Fruit fly (Drosophila melanogaster) whole organism, embryonic: ENCODE data around the gene CG5180.

Experiments used
- CG10209 ChIP-seq: fragments of 200-800 bp; sonication (Bioruptor generic); optimal IDR thresholded peaks from 3 replicates; lab custom pipeline; 2017; ENCODE audit warnings: missing biosample characterization, mild to moderate bottlenecking, missing genetic modification characterization, missing genetic modification reagents
- CG10274 ChIP-seq: fragments of 200-800 bp; sonication (Bioruptor generic); optimal IDR thresholded peaks from 3 replicates; lab custom pipeline; 2017; ENCODE audit warnings: missing biosample characterization, mild to moderate bottlenecking, missing genetic modification characterization
- CG10565 ChIP-seq: fragments of 200-800 bp; sonication (Bioruptor generic); optimal IDR thresholded peaks from 3 replicates; lab custom pipeline; 2016; ENCODE audit warnings: missing biosample characterization, mild to moderate bottlenecking, missing genetic modification characterization
- CG10654 ChIP-seq: fragments of 200-800 bp; sonication (Bioruptor generic); optimal IDR thresholded peaks from 2 replicates; lab custom pipeline; 2016; ENCODE audit warnings: missing biosample characterization, missing genetic modification characterization
- CG11085 ChIP-seq: fragments of 200-800 bp; sonication (Bioruptor generic); IDR thresholded peaks from 2 replicates; pipeline ENCODE4 v1.3.6; 2022; ENCODE audit warnings: missing biosample characterization, missing genetic modification characterization
- CG11504 ChIP-seq: fragments of 200-800 bp; sonication (Bioruptor generic); optimal IDR thresholded peaks from 3 replicates; lab custom pipeline; 2019; ENCODE audit warnings: missing biosample characterization, mild to moderate bottlenecking, missing genetic modification characterization, moderate library complexity
- CG11695 ChIP-seq: fragments of 200-800 bp; sonication (Bioruptor generic); IDR thresholded peaks from 3 replicates; pipeline ENCODE4 v1.3.6; 2022; ENCODE audit warnings: missing biosample characterization, missing genetic modification characterization
- CG12299 ChIP-seq: fragments of 200-800 bp; sonication (Bioruptor generic); optimal IDR thresholded peaks from 2 replicates; lab custom pipeline; 2018; ENCODE audit warnings: missing biosample characterization, mild to moderate bottlenecking, missing genetic modification characterization
- CG12942 ChIP-seq: fragments of 200-800 bp; sonication (Bioruptor generic); optimal IDR thresholded peaks from 3 replicates; lab custom pipeline; 2016; ENCODE audit warnings: missing biosample characterization, missing genetic modification characterization
- CG14050 ChIP-seq: fragments of 200-800 bp; sonication (Bioruptor generic); IDR thresholded peaks from 3 replicates; pipeline ENCODE4 v1.3.6; 2022; ENCODE audit warnings: missing biosample characterization, missing genetic modification characterization
- CG15073 ChIP-seq: fragments of 200-800 bp; sonication (Bioruptor generic); optimal IDR thresholded peaks from 2 replicates; lab custom pipeline; 2016; ENCODE audit warnings: missing biosample characterization, missing genetic modification characterization
- CG15269 ChIP-seq: fragments of 200-800 bp; sonication (Bioruptor generic); optimal IDR thresholded peaks from 2 replicates; lab custom pipeline; 2018; ENCODE audit warnings: missing biosample characterization, mild to moderate bottlenecking, missing genetic modification characterization, moderate library complexity
- CG1603 ChIP-seq: fragments of 200-800 bp; sonication (Bioruptor generic); optimal IDR thresholded peaks from 2 replicates; lab custom pipeline; 2019; ENCODE audit warnings: missing biosample characterization, mild to moderate bottlenecking, missing genetic modification characterization, moderate library complexity
- CG17359 ChIP-seq: fragments of 200-800 bp; sonication (Bioruptor generic); optimal IDR thresholded peaks from 3 replicates; lab custom pipeline; 2018; ENCODE audit warnings: missing biosample characterization, mild to moderate bottlenecking, missing genetic modification characterization, moderate library complexity
- CG18599 ChIP-seq: fragments of 200-800 bp; sonication (Bioruptor generic); optimal IDR thresholded peaks from 3 replicates; lab custom pipeline; 2017; ENCODE audit warnings: missing biosample characterization, missing genetic modification characterization, mild to moderate bottlenecking, moderate library complexity, missing genetic modification reagents
- CG2678 ChIP-seq: fragments of 200-800 bp; sonication (Bioruptor generic); optimal IDR thresholded peaks from 3 replicates; lab custom pipeline; 2019; ENCODE audit warnings: missing biosample characterization, mild to moderate bottlenecking, missing genetic modification characterization, moderate library complexity
- CG30431 ChIP-seq: fragments of 200-800 bp; sonication (Bioruptor generic); optimal IDR thresholded peaks from 2 replicates; lab custom pipeline; 2017; ENCODE audit warnings: missing biosample characterization, missing genetic modification characterization
- CG31388 ChIP-seq: fragments of 200-800 bp; sonication (Bioruptor generic); optimal IDR thresholded peaks from 2 replicates; lab custom pipeline; 2016; ENCODE audit warnings: missing biosample characterization, missing genetic modification characterization
- CG3726 ChIP-seq: fragments of 200-800 bp; sonication (Bioruptor generic); IDR thresholded peaks from 3 replicates; pipeline ENCODE4, ENCODE4 v1.3.6; 2022; ENCODE audit warnings: missing biosample characterization, missing genetic modification characterization
- CG6272 ChIP-seq: fragments of 200-800 bp; sonication (Bioruptor generic); IDR thresholded peaks from 2 replicates; pipeline ENCODE4 v1.3.6; 2022; ENCODE audit warnings: missing biosample characterization, missing genetic modification characterization
- CG6683 ChIP-seq: fragments of 200-800 bp; sonication (Bioruptor generic); optimal IDR thresholded peaks from 2 replicates; lab custom pipeline; 2017; ENCODE audit warnings: missing biosample characterization, mild to moderate bottlenecking, missing genetic modification characterization, missing genetic modification reagents
- CG7745 ChIP-seq: fragments of 200-800 bp; sonication (Bioruptor generic); optimal IDR thresholded peaks from 2 replicates; lab custom pipeline; 2018; ENCODE audit warnings: missing biosample characterization, mild to moderate bottlenecking, missing genetic modification characterization, moderate library complexity
- CG8388 ChIP-seq: fragments of 200-800 bp; sonication (Bioruptor generic); optimal IDR thresholded peaks from 2 replicates; lab custom pipeline; 2019; ENCODE audit warnings: missing biosample characterization, mild to moderate bottlenecking, missing genetic modification characterization, moderate library complexity
- Dad ChIP-seq: fragments of 200-800 bp; sonication (Bioruptor generic); optimal IDR thresholded peaks from 3 replicates; lab custom pipeline; 2016; ENCODE audit warnings: missing biosample characterization, missing genetic modification characterization
- Deaf1 ChIP-seq: fragments of 200-800 bp; optimal IDR thresholded peaks from 3 replicates; lab custom pipeline; 2019; ENCODE audit warnings: missing biosample characterization, mild to moderate bottlenecking, missing genetic modification characterization, moderate library complexity
- Doc2 ChIP-seq: fragments of 200-800 bp; sonication (Bioruptor generic); IDR thresholded peaks from 2 replicates; pipeline ENCODE4 v1.3.6; 2022; ENCODE audit warnings: missing biosample characterization, missing genetic modification characterization
- Elba2 ChIP-seq: fragments of 200-800 bp; sonication (Bioruptor generic); optimal IDR thresholded peaks from 3 replicates; lab custom pipeline; 2016; ENCODE audit warnings: missing biosample characterization, missing genetic modification characterization
- HLH3B ChIP-seq: fragments of 200-800 bp; sonication (Bioruptor generic); IDR thresholded peaks from 2 replicates; pipeline ENCODE4 v1.3.6; 2022; ENCODE audit warnings: missing biosample characterization, missing genetic modification characterization
- MTF-1 ChIP-seq: fragments of 200-800 bp; sonication (Bioruptor generic); optimal IDR thresholded peaks from 2 replicates; lab custom pipeline; 2018; ENCODE audit warnings: missing biosample characterization, mild to moderate bottlenecking, missing genetic modification characterization, borderline replicate concordance
- NC2α ChIP-seq: fragments of 200-800 bp; sonication (Bioruptor generic); optimal IDR thresholded peaks from 2 replicates; lab custom pipeline; 2016; ENCODE audit warnings: missing biosample characterization, missing genetic modification characterization
- Sin3A ChIP-seq: fragments of >200 bp; optimal IDR thresholded peaks from 2 replicates; lab custom pipeline; 2018
- Xrp1 ChIP-seq: fragments of 200-800 bp; sonication (Bioruptor generic); IDR thresholded peaks from 2 replicates; pipeline ENCODE4 v1.3.6; 2022; ENCODE audit warnings: missing biosample characterization, missing genetic modification characterization
- al ChIP-seq: fragments of 200-800 bp; sonication (Bioruptor generic); IDR thresholded peaks from 2 replicates; pipeline ENCODE4 v1.3.6; 2022; ENCODE audit warnings: missing biosample characterization, missing genetic modification characterization
- aop ChIP-seq: fragments of 200-800 bp; sonication (Bioruptor generic); IDR thresholded peaks from 2 replicates; pipeline ENCODE4 v1.3.6; 2022; ENCODE audit warnings: missing biosample characterization, missing genetic modification characterization
- ap ChIP-seq: fragments of 200-800 bp; sonication (Bioruptor generic); IDR thresholded peaks from 2 replicates; pipeline ENCODE4 v1.3.6; 2022; ENCODE audit warnings: missing biosample characterization, missing genetic modification characterization
- chif ChIP-seq, 2 experiments: fragments of 200-800 bp; sonication (Bioruptor generic); optimal IDR thresholded peaks; 3 replicates each; lab custom pipeline; 2016; ENCODE audit warnings: missing biosample characterization in 2 of 2, missing genetic modification characterization in 2 of 2
- chinmo ChIP-seq: fragments of 200-800 bp; sonication (Bioruptor generic); IDR thresholded peaks from 4 replicates; pipeline ENCODE4 v1.3.6; 2022; ENCODE audit warnings: missing biosample characterization, missing genetic modification characterization; ENCODE audit not compliant: partially characterized antibody
- crol ChIP-seq: fragments of 200-800 bp; sonication (Bioruptor generic); IDR thresholded peaks from 2 replicates; pipeline ENCODE4 v1.3.6; 2022; ENCODE audit warnings: missing biosample characterization, missing genetic modification characterization
- cwo ChIP-seq: fragments of 200-800 bp; sonication (Bioruptor generic); optimal IDR thresholded peaks from 3 replicates; lab custom pipeline; 2017; ENCODE audit warnings: missing biosample characterization, missing genetic modification characterization, mild to moderate bottlenecking, moderate library complexity, missing genetic modification reagents
- dan ChIP-seq: fragments of 200-800 bp; sonication (Bioruptor generic); IDR thresholded peaks from 2 replicates; pipeline ENCODE4 v1.3.6; 2022; ENCODE audit warnings: missing biosample characterization, missing genetic modification characterization
- dm ChIP-seq: fragments of 200-800 bp; sonication (Bioruptor generic); optimal IDR thresholded peaks from 3 replicates; lab custom pipeline; 2016; ENCODE audit warnings: missing biosample characterization, missing genetic modification characterization
- dmrt11E ChIP-seq: fragments of 200-800 bp; sonication (Bioruptor generic); optimal IDR thresholded peaks from 3 replicates; lab custom pipeline; 2018; ENCODE audit warnings: missing biosample characterization, mild to moderate bottlenecking, missing genetic modification characterization, moderate library complexity
- dysf ChIP-seq: fragments of 200-800 bp; sonication (Bioruptor generic); IDR thresholded peaks from 3 replicates; pipeline ENCODE4 v1.3.6; 2022; ENCODE audit warnings: missing biosample characterization, missing genetic modification characterization
- ftz-f1 ChIP-seq: fragments of 200-800 bp; sonication (Bioruptor generic); optimal IDR thresholded peaks from 2 replicates; lab custom pipeline; 2016; ENCODE audit warnings: missing biosample characterization, missing genetic modification characterization
- gsb ChIP-seq: fragments of 200-800 bp; sonication (Bioruptor generic); IDR thresholded peaks from 2 replicates; pipeline ENCODE4 v1.3.6; 2022; ENCODE audit warnings: missing biosample characterization, missing genetic modification characterization
- ind ChIP-seq: fragments of 200-800 bp; sonication (Bioruptor generic); optimal IDR thresholded peaks from 3 replicates; lab custom pipeline; 2016; ENCODE audit warnings: missing biosample characterization, missing genetic modification characterization
- luna ChIP-seq: fragments of 200-800 bp; sonication (Bioruptor generic); optimal IDR thresholded peaks from 2 replicates; lab custom pipeline; 2016; ENCODE audit warnings: missing biosample characterization, missing genetic modification characterization
- nom ChIP-seq: fragments of 200-800 bp; sonication (Bioruptor generic); optimal IDR thresholded peaks from 2 replicates; lab custom pipeline; 2017; ENCODE audit warnings: missing biosample characterization, missing genetic modification characterization, mild to moderate bottlenecking, moderate library complexity, missing genetic modification reagents
- psq ChIP-seq: fragments of 200-800 bp; sonication (Bioruptor generic); optimal IDR thresholded peaks from 2 replicates; lab custom pipeline; 2017; ENCODE audit warnings: missing biosample characterization, missing genetic modification characterization
- sd ChIP-seq: fragments of 200-800 bp; sonication (Bioruptor generic); optimal IDR thresholded peaks from 3 replicates; lab custom pipeline; 2018; ENCODE audit warnings: missing biosample characterization, mild to moderate bottlenecking, missing genetic modification characterization, moderate library complexity
- tup ChIP-seq: fragments of 200-800 bp; sonication (Bioruptor generic); optimal IDR thresholded peaks from 2 replicates; lab custom pipeline; 2016; ENCODE audit warnings: missing biosample characterization, mild to moderate bottlenecking, missing genetic modification characterization, moderate library complexity
- zf30C ChIP-seq: fragments of 200-800 bp; sonication (Bioruptor generic); optimal IDR thresholded peaks from 3 replicates; lab custom pipeline; 2018; ENCODE audit warnings: missing biosample characterization, mild to moderate bottlenecking, missing genetic modification characterization

Gene CG5180

DNA sequence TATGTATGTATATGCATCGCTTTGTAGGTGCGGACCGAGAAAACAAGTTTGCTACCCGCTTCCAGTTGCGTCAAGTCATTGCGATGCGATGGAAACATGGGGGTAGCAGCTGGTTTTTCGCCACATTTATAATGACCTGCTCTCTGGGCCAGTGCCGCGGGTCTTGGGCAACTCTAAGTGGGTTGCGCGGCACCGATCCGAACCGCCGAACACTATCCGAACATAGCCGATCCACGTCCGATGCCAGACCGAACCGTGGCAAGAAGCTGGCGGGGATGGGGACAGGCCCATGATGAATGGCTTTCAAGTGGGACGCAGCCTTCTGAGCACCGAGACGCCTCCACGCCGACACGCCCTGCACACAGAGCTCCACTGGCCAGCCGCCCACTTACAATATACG lies 46.3 kb downstream of the CG5180 start (continued):
- TF ChIP-seq nom (GFP tag; lab: Kevin White, UChicago): peak; percentile 47
- TF ChIP-seq Dad (GFP tag; lab: Kevin White, UChicago): no peak
- no peak for TF ChIP-seq CG8388 (GFP tag; lab: Kevin White, UChicago)
- no peak for TF ChIP-seq CG10209
- TF ChIP-seq CG15073 (GFP tag; lab: Kevin White, UChicago): no peak
- TF ChIP-seq dmrt11E (tag; lab: Kevin White, UChicago): no peak
- no peak for TF ChIP-seq NC2α (GFP tag; lab: Kevin White, UChicago)
- no peak for TF ChIP-seq CG18599 (GFP tag; lab: Kevin White, UChicago)
- no peak for TF ChIP-seq CG31388
- TF ChIP-seq dan (GFP tag; lab: Robert Waterston, UW): no peak
- peak; percentile 96 for TF ChIP-seq Deaf1
- TF ChIP-seq tup (GFP tag; lab: Kevin White, UChicago): no peak
- no peak for TF ChIP-seq Sin3A (lab: Kevin White, UChicago)
- no peak for TF ChIP-seq dysf
- no peak for TF ChIP-seq CG30431 (GFP tag; lab: Kevin White, UChicago)
- TF ChIP-seq al (GFP tag; lab: Robert Waterston, UW): no peak
- TF ChIP-seq CG6272 (GFP tag; lab: Robert Waterston, UW): no peak
- TF ChIP-seq cwo: no peak
- TF ChIP-seq Elba2: no peak
- no peak for TF ChIP-seq CG14050 (GFP tag; lab: Robert Waterston, UW)
- no peak for TF ChIP-seq CG10565 (GFP tag; lab: Kevin White, UChicago)
- peak; percentile 7; the same call in 1 of the 2 replicates for TF ChIP-seq HLH3B
- TF ChIP-seq CG11085 (GFP tag; lab: Robert Waterston, UW): no peak; the same call in 1 of the 2 replicates
- TF ChIP-seq ind (GFP tag; lab: Kevin White, UChicago): no peak
- TF ChIP-seq CG3726 (GFP tag; lab: Robert Waterston, UW): no peak
- no peak for TF ChIP-seq psq (GFP tag; lab: Kevin White, UChicago)
- TF ChIP-seq CG11695 (GFP tag; lab: Robert Waterston, UW): no peak
- no peak for TF ChIP-seq CG15269 (tag; lab: Kevin White, UChicago)
- no peak for TF ChIP-seq Xrp1 (GFP tag; lab: Robert Waterston, UW)
- no peak for TF ChIP-seq aop (GFP tag; lab: Robert Waterston, UW)
- TF ChIP-seq ap (GFP tag; lab: Robert Waterston, UW): no peak
- peak; percentile 3 for TF ChIP-seq sd (tag; lab: Kevin White, UChicago)
- TF ChIP-seq CG17359 (tag; lab: Kevin White, UChicago): no peak
- no peak for TF ChIP-seq CG10654 (GFP tag; lab: Kevin White, UChicago)
- no peak for TF ChIP-seq luna
- TF ChIP-seq Doc2 (GFP tag; lab: Robert Waterston, UW): no peak
- TF ChIP-seq CG2678: no peak
- TF ChIP-seq dm: no peak
- TF ChIP-seq MTF-1: no peak
- peak; percentile 63 for TF ChIP-seq crol (GFP tag; lab: Robert Waterston, UW)
- TF ChIP-seq CG11504 (tag; lab: Kevin White, UChicago): no peak
- TF ChIP-seq CG6683 (GFP tag; lab: Kevin White, UChicago): no peak
- no peak for TF ChIP-seq chif (GFP tag; optimal IDR thresholded peaks at IDR 0.05; lab: Kevin White, UChicago)
- TF ChIP-seq chinmo: 0 out of 4 replicates have a peak, but pooled peaks have one; percentile 56
- no peak for TF ChIP-seq CG10274 (GFP tag; lab: Kevin White, UChicago)
- TF ChIP-seq CG12942 (GFP tag; lab: Kevin White, UChicago): no peak
- no peak for TF ChIP-seq zf30C (GFP tag; lab: Kevin White, UChicago)
- peak; percentile 26 for TF ChIP-seq ftz-f1 (GFP tag; lab: Kevin White, UChicago)
- TF ChIP-seq CG12299: no peak
- TF ChIP-seq CG1603: no peak
- no peak for TF ChIP-seq CG7745 (tag; lab: Kevin White, UChicago)
- TF ChIP-seq gsb (GFP tag; lab: Robert Waterston, UW): 0 out of 2 replicates have a peak, but pooled peaks have one; percentile 15
